Worm (Caenorhabditis elegans): ENCODE data around the gene C23F12.3.

DNA sequence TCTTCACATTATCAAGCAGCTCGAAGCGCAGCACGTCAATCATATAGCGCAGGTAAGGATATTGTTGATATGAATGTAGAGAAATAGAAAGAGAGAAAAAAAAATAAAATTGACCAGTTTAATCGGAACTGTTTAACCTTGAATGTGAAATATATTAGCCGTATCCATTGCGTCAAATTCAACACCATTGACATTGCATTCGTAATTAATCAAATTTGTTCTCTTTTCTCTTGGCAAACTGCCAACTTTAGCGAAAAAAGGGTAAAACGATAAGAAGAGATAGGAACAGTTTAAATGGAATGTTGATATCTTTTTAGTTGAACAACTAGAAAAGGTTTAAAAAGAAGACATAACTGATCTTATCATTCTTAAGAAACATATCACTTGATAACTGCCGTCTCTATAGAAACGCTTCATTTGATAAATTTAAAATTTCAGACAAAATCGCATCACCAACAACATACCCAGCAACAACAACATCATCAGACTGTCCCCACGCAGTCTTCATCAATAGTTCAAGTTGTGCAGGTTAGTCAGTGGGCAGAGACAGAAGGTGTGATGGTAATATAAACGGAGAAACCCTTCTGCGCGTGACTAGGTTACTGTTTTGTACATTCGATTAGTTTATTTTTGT lies 12.3 kb downstream of the C23F12.3 start:
- TF ChIP-seq ref-1 (GFP tag; conservative IDR thresholded peaks at IDR 0.05), result no peak
- TF ChIP-seq med-1 (GFP tag; optimal IDR thresholded peaks at IDR 0.05; ENCODE audit: insufficient read depth), result no peak
- TF ChIP-seq klf-2 (GFP tag; conservative IDR thresholded peaks at IDR 0.05), result no peak
- no peak for TF ChIP-seq ztf-29 (GFP tag; IDR thresholded peaks at IDR 0.05)
- TF ChIP-seq ztf-23 (GFP tag; IDR thresholded peaks at IDR 0.05), result no peak
